Fruit fly (Drosophila melanogaster): Measurements from ENCODE around the gene wrm1.

wrm1 gene

DNA sequence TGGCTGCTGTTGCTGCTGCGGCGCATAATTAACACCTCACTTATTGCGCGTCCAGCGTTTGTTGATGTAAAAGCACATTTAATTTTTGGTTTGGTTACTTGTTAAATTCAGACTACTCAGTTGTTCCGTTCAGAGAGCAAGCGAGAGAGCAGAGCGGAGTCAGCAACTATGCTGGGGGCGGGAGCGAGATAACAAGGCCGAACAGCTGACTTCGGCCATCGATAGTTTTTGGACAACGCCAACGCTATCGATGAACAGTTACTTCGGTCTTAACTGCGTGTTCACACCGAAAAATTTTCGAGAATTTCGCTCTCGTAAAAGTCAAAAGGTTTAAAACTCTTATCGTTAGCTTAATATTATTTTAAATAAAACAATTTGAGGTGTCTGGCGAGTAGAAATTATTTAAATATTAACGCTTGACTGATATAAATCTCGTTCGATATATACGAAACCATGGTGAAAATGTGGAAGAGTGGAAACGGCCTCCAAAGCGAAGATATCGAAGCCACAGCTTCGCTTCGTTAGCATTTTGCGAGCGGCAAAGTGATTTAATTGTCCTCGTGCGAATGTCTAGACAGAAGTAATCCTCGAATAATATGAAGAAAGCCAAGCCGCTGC, 46.4 kb upstream of the wrm1 start, which contains the start of the genes SMSr and smid (continued):
- peak; percentile 81 for TF ChIP-seq lilli (GFP tag; optimal IDR thresholded peaks at IDR 0.05)
- TF ChIP-seq ind (GFP tag; optimal IDR thresholded peaks at IDR 0.05) = peak; percentile 58
- peak; percentile 42 for TF ChIP-seq vfl (GFP tag; optimal IDR thresholded peaks at IDR 0.05)
- TF ChIP-seq CG4617 (GFP tag; optimal IDR thresholded peaks at IDR 0.05; ENCODE audit: borderline replicate concordance) = peak; percentile 30
- no peak for TF ChIP-seq Hr78 (GFP tag; optimal IDR thresholded peaks at IDR 0.05)
- TF ChIP-seq CG16815 (GFP tag; optimal IDR thresholded peaks at IDR 0.05) = peak; percentile 19
- peak; percentile 25 for TF ChIP-seq Sry-β (GFP tag; optimal IDR thresholded peaks at IDR 0.05)
- TF ChIP-seq onecut (GFP tag; IDR thresholded peaks at IDR 0.05) = no peak
- no peak for TF ChIP-seq CG4707 (GFP tag; optimal IDR thresholded peaks at IDR 0.05)
- no peak for TF ChIP-seq Hmx (GFP tag; optimal IDR thresholded peaks at IDR 0.05)
- TF ChIP-seq CG32767 (GFP tag; IDR thresholded peaks at IDR 0.05) = peak; percentile 18; the same call in 1 of the 2 replicates
- TF ChIP-seq fru (optimal IDR thresholded peaks at IDR 0.05) = no peak
- TF ChIP-seq nerfin-1 (tag; optimal IDR thresholded peaks at IDR 0.05) = peak; percentile 45
- no peak for TF ChIP-seq pan (optimal IDR thresholded peaks at IDR 0.05)
- TF ChIP-seq pan (GFP tag; optimal IDR thresholded peaks at IDR 0.05 in 1 of 2, IDR thresholded peaks at IDR 0.05 in 1 of 2) = peak in 1 of 2 experiments; percentile 47
- 0 out of 2 replicates have a peak, but pooled peaks have one; percentile 32 for TF ChIP-seq ranshi (GFP tag; IDR thresholded peaks at IDR 0.05)
- TF ChIP-seq ham (GFP tag; IDR thresholded peaks at IDR 0.05) = no peak
- TF ChIP-seq Camta (GFP tag; optimal IDR thresholded peaks at IDR 0.05) = peak; percentile 69
- TF ChIP-seq tll (GFP tag; optimal IDR thresholded peaks at IDR 0.05) = peak; percentile 80 to 96
- TF ChIP-seq CG6765 (GFP tag; optimal IDR thresholded peaks at IDR 0.05) = no peak
- TF ChIP-seq Atf3 (GFP tag; optimal IDR thresholded peaks at IDR 0.05) = peak; percentile 20
- peak; percentile 56; the same call in 1 of the 2 replicates for TF ChIP-seq CG4404 (GFP tag; IDR thresholded peaks at IDR 0.05)
- no peak for TF ChIP-seq Tbp (GFP tag; optimal IDR thresholded peaks at IDR 0.05)
- TF ChIP-seq CG8765 (GFP tag; IDR thresholded peaks at IDR 0.05) = peak; percentile 52; the same call in 1 of the 2 replicates
- 0 out of 3 replicates have a peak, but pooled peaks have one; percentile 58 for TF ChIP-seq Dbx (GFP tag; IDR thresholded peaks at IDR 0.05)
- TF ChIP-seq mld (GFP tag; IDR thresholded peaks at IDR 0.05; ENCODE audit: partially characterized antibody) = peak; percentile 80
- TF ChIP-seq Sox100B (GFP tag; optimal IDR thresholded peaks at IDR 0.05) = peak; percentile 43
- no peak for TF ChIP-seq CG7928 (GFP tag; optimal IDR thresholded peaks at IDR 0.05)
- no peak for TF ChIP-seq CG2202 (tag; optimal IDR thresholded peaks at IDR 0.05)
- peak; percentile 50; the same call in 1 of the 2 replicates for TF ChIP-seq danr (GFP tag; IDR thresholded peaks at IDR 0.05)
- TF ChIP-seq MBD-R2 (GFP tag; IDR thresholded peaks at IDR 0.05) = peak; percentile 57
- peak; percentile 23; the same call in 1 of the 2 replicates for TF ChIP-seq vvl (GFP tag; IDR thresholded peaks at IDR 0.05)
- peak; percentile 70 for TF ChIP-seq Ets97D (GFP tag; optimal IDR thresholded peaks at IDR 0.05)
- no peak for TF ChIP-seq TFAM (GFP tag; optimal IDR thresholded peaks at IDR 0.05)
- peak; percentile 11 for TF ChIP-seq tup (GFP tag; optimal IDR thresholded peaks at IDR 0.05)
- TF ChIP-seq CG1603 (tag; optimal IDR thresholded peaks at IDR 0.05) = peak; percentile 30
- no peak for TF ChIP-seq lov (optimal IDR thresholded peaks at IDR 0.05)
- TF ChIP-seq lov (GFP tag; IDR thresholded peaks at IDR 0.05) = no peak
- TF ChIP-seq CG7556 (GFP tag; optimal IDR thresholded peaks at IDR 0.05) = peak; percentile 44
- no peak for TF ChIP-seq CG6813 (GFP tag; optimal IDR thresholded peaks at IDR 0.05)
- no peak for TF ChIP-seq CG10274 (GFP tag; optimal IDR thresholded peaks at IDR 0.05)
- peak; percentile 54 for TF ChIP-seq chn (GFP tag; optimal IDR thresholded peaks at IDR 0.05)
- TF ChIP-seq nmo (GFP tag; optimal IDR thresholded peaks at IDR 0.05) = peak; percentile 85
- TF ChIP-seq CG2712 (tag; optimal IDR thresholded peaks at IDR 0.05) = peak; percentile 76
- no peak for TF ChIP-seq toy (GFP tag; IDR thresholded peaks at IDR 0.05)
- no peak for TF ChIP-seq ERR (GFP tag; optimal IDR thresholded peaks at IDR 0.05)
- no peak for TF ChIP-seq ro (GFP tag; IDR thresholded peaks at IDR 0.05)
- peak; percentile 79 for TF ChIP-seq CoRest (tag; optimal IDR thresholded peaks at IDR 0.05)
- peak; percentile 73 for TF ChIP-seq CG11504 (tag; optimal IDR thresholded peaks at IDR 0.05)
- TF ChIP-seq CG15601 (tag; optimal IDR thresholded peaks at IDR 0.05) = no peak

Measured in whole organism, embryonic.